Fruit fly (Drosophila melanogaster): Measurements from ENCODE around the gene Rpt2.

Rpt2 gene

dm6 chr3R:23931095-23931728 lies at the start of gene Rpt2, which contains the start of gene CG13599:
Rpt2 (minus strand) TSS chr3R:23931558.
CG13599 (plus strand) TSS chr3R:23931639.
- TF ChIP-seq brk (GFP tag; optimal IDR thresholded peaks at IDR 0.05) = no peak
- TF ChIP-seq Abd-B (GFP tag; optimal IDR thresholded peaks at IDR 0.05) = no peak
- no peak for TF ChIP-seq HLH106 (tag; optimal IDR thresholded peaks at IDR 0.05)
- no peak for TF ChIP-seq Hnf4 (GFP tag; optimal IDR thresholded peaks at IDR 0.05)
- TF ChIP-seq Vsx2 (GFP tag; optimal IDR thresholded peaks at IDR 0.05; ENCODE audit: partially characterized antibody) = no peak
- no peak for TF ChIP-seq sage (GFP tag; optimal IDR thresholded peaks at IDR 0.05)
- no peak for TF ChIP-seq CrebA (GFP tag; optimal IDR thresholded peaks at IDR 0.05; ENCODE audit: borderline replicate concordance)
- no peak for TF ChIP-seq Myc (optimal IDR thresholded peaks at IDR 0.05)
- no peak for TF ChIP-seq ey (GFP tag; optimal IDR thresholded peaks at IDR 0.05)
- TF ChIP-seq dsf (GFP tag; optimal IDR thresholded peaks at IDR 0.05; ENCODE audit: borderline replicate concordance) = no peak
- peak; percentile 14 for TF ChIP-seq Sp1 (GFP tag; optimal IDR thresholded peaks at IDR 0.05)
- TF ChIP-seq GATAd (GFP tag; optimal IDR thresholded peaks at IDR 0.05) = no peak
- peak; percentile 33 for TF ChIP-seq Jra (GFP tag; optimal IDR thresholded peaks at IDR 0.05)
- TF ChIP-seq woc (GFP tag; optimal IDR thresholded peaks at IDR 0.05) = no peak
- no peak for TF ChIP-seq fru (GFP tag; optimal IDR thresholded peaks at IDR 0.05)
- no peak for TF ChIP-seq OdsH (GFP tag; optimal IDR thresholded peaks at IDR 0.05)
- TF ChIP-seq Hr78 (GFP tag; optimal IDR thresholded peaks at IDR 0.05) = no peak
- no peak for TF ChIP-seq br (GFP tag; optimal IDR thresholded peaks at IDR 0.05)
- no peak for TF ChIP-seq pan (optimal IDR thresholded peaks at IDR 0.05)
- TF ChIP-seq rgr (GFP tag; optimal IDR thresholded peaks at IDR 0.05) = peak; percentile 6
- TF ChIP-seq lola (GFP tag; optimal IDR thresholded peaks at IDR 0.05) = no peak
- TF ChIP-seq psq (GFP tag; optimal IDR thresholded peaks at IDR 0.05) = no peak
- TF ChIP-seq sv (GFP tag; optimal IDR thresholded peaks at IDR 0.05) = no peak
- TF ChIP-seq Dif (GFP tag; optimal IDR thresholded peaks at IDR 0.05; ENCODE audit: partially characterized antibody) = no peak
- TF ChIP-seq Mio (GFP tag; optimal IDR thresholded peaks at IDR 0.05) = no peak
- no peak for TF ChIP-seq tai (GFP tag; optimal IDR thresholded peaks at IDR 0.05)
- TF ChIP-seq h (GFP tag; optimal IDR thresholded peaks at IDR 0.05) = peak; percentile 2
- no peak for TF ChIP-seq Rel (GFP tag; optimal IDR thresholded peaks at IDR 0.05)
- peak; percentile 9 for TF ChIP-seq Rel (tag; optimal IDR thresholded peaks at IDR 0.05)
- peak in 1 of 2 experiments; percentile 24 for TF ChIP-seq foxo (GFP tag; optimal IDR thresholded peaks at IDR 0.05)
- no peak for TF ChIP-seq Hr83 (GFP tag; optimal IDR thresholded peaks at IDR 0.05; ENCODE audit: poor library complexity, severe bottlenecking)
- no peak for TF ChIP-seq CG9705 (GFP tag; optimal IDR thresholded peaks at IDR 0.05)
- TF ChIP-seq jim (GFP tag; optimal IDR thresholded peaks at IDR 0.05) = no peak
- TF ChIP-seq usp (GFP tag; optimal IDR thresholded peaks at IDR 0.05) = no peak
- no peak for TF ChIP-seq N (GFP tag; optimal IDR thresholded peaks at IDR 0.05)
- TF ChIP-seq dl (GFP tag; optimal IDR thresholded peaks at IDR 0.05; ENCODE audit: insufficient read depth in 1 of 2, partially characterized antibody in 2 of 2) = no peak
- TF ChIP-seq Dfd (GFP tag; optimal IDR thresholded peaks at IDR 0.05) = no peak
- TF ChIP-seq dmrt93B (GFP tag; optimal IDR thresholded peaks at IDR 0.05) = no peak
- no peak for TF ChIP-seq CG32264 (GFP tag; optimal IDR thresholded peaks at IDR 0.05)

dm6 chr3R:23971764-23972163 lies 40.4 kb upstream of the Rpt2 start:
- no peak for TF ChIP-seq HLH106 (tag; optimal IDR thresholded peaks at IDR 0.05)
- TF ChIP-seq pan (optimal IDR thresholded peaks at IDR 0.05) = no peak
- no peak for TF ChIP-seq fru (GFP tag; optimal IDR thresholded peaks at IDR 0.05)
- no peak for TF ChIP-seq sage (GFP tag; optimal IDR thresholded peaks at IDR 0.05)
- TF ChIP-seq h (GFP tag; optimal IDR thresholded peaks at IDR 0.05) = no peak
- no peak for TF ChIP-seq woc (GFP tag; optimal IDR thresholded peaks at IDR 0.05)
- TF ChIP-seq foxo (GFP tag; optimal IDR thresholded peaks at IDR 0.05) = no peak
- no peak for TF ChIP-seq CrebA (GFP tag; optimal IDR thresholded peaks at IDR 0.05; ENCODE audit: borderline replicate concordance)
- no peak for TF ChIP-seq Rel (GFP tag; optimal IDR thresholded peaks at IDR 0.05)
- TF ChIP-seq Rel (tag; optimal IDR thresholded peaks at IDR 0.05) = no peak
- TF ChIP-seq sv (GFP tag; optimal IDR thresholded peaks at IDR 0.05) = no peak
- TF ChIP-seq Hr78 (GFP tag; optimal IDR thresholded peaks at IDR 0.05) = no peak
- TF ChIP-seq Jra (GFP tag; optimal IDR thresholded peaks at IDR 0.05) = no peak
- TF ChIP-seq lola (GFP tag; optimal IDR thresholded peaks at IDR 0.05) = no peak
- no peak for TF ChIP-seq GATAd (GFP tag; optimal IDR thresholded peaks at IDR 0.05)
